Worm (Caenorhabditis elegans) whole organism, L4 larva: ENCODE measurements around the gene col-74.
"Not testable (repeated sequence)": the region's sequence is repeated elsewhere in the genome, so short reads cannot be mapped to it uniquely, and the experiment has no call there.

Experiments
- F44E2.7 ChIP-seq: fragments of 200-800 bp; sonication (Bioruptor generic); IDR thresholded peaks from 2 replicates; pipeline ENCODE4 v2.1.2; 2022; ENCODE audit warnings: missing genetic modification characterization, missing compliant biosample characterization
- R02D3.7 ChIP-seq: fragments of 150-350 bp; sonication (generic microtip); optimal IDR thresholded peaks from 3 replicates; lab custom pipeline; 2014; ENCODE audit warnings: missing biosample characterization, missing genetic modification characterization
- Y105C5A.15 ChIP-seq: fragments of 200-800 bp; sonication (Bioruptor generic); IDR thresholded peaks from 2 replicates; pipeline ENCODE4 v1.3.6; 2022; ENCODE audit warnings: missing genetic modification characterization, missing compliant biosample characterization
- Y48G9A.11 ChIP-seq: fragments of 200-800 bp; sonication (Bioruptor generic); IDR thresholded peaks from 2 replicates; pipeline ENCODE4 v1.3.6; 2022; ENCODE audit warnings: missing genetic modification reagents, missing genetic modification characterization, missing compliant biosample characterization
- aha-1 ChIP-seq: fragments of 150-350 bp; peaks from one replicate; lab custom pipeline; 2014; ENCODE audit warnings: missing biosample characterization, missing genetic modification characterization
- aly-2 ChIP-seq: sonication (generic microtip); optimal IDR thresholded peaks from 2 replicates; lab custom pipeline; 2018; ENCODE audit warnings: missing biosample characterization, missing genetic modification characterization
- attf-4 ChIP-seq: sonication (generic microtip); optimal IDR thresholded peaks from 3 replicates; lab custom pipeline; 2017; ENCODE audit warnings: missing biosample characterization, missing genetic modification characterization
- ceh-28 ChIP-seq: fragments of 150-350 bp; optimal IDR thresholded peaks from 2 replicates; lab custom pipeline; 2014; ENCODE audit warnings: missing biosample characterization, missing genetic modification reagents, missing genetic modification characterization
- ceh-44 ChIP-seq: fragments of 200-800 bp; sonication (Bioruptor generic); IDR thresholded peaks from 2 replicates; pipeline ENCODE4 v1.3.6; 2022; ENCODE audit warnings: missing genetic modification reagents, missing genetic modification characterization, missing compliant biosample characterization
- ceh-82 ChIP-seq: sonication (generic microtip); optimal IDR thresholded peaks from 2 replicates; lab custom pipeline; 2017; ENCODE audit warnings: missing biosample characterization, missing genetic modification characterization
- ces-1 ChIP-seq: fragments of 150-350 bp; sonication (generic microtip); optimal IDR thresholded peaks from 4 replicates; lab custom pipeline; 2014; ENCODE audit warnings: missing biosample characterization, missing genetic modification reagents, missing genetic modification characterization
- dve-1 ChIP-seq: sonication (generic microtip); optimal IDR thresholded peaks from 2 replicates; lab custom pipeline; 2017; ENCODE audit warnings: antibody characterized with exemption, mild to moderate bottlenecking, missing genetic modification characterization, missing compliant biosample characterization; ENCODE audit not compliant: insufficient read depth
- egl-43 ChIP-seq: fragments of 200-800 bp; sonication (Bioruptor generic); IDR thresholded peaks from 2 replicates; pipeline ENCODE4 v1.3.6; 2022; ENCODE audit warnings: missing genetic modification reagents, missing genetic modification characterization, missing compliant biosample characterization
- hlh-11 ChIP-seq: fragments of 200-800 bp; sonication (Bioruptor generic); optimal IDR thresholded peaks from 2 replicates; lab custom pipeline; 2018; ENCODE audit warnings: mild to moderate bottlenecking, missing genetic modification characterization, missing compliant biosample characterization
- hlh-30 ChIP-seq: sonication (generic microtip); optimal IDR thresholded peaks from 2 replicates; lab custom pipeline; 2017; ENCODE audit warnings: antibody characterized with exemption, mild to moderate bottlenecking, missing genetic modification characterization, missing compliant biosample characterization; ENCODE audit not compliant: insufficient read depth
- lin-15B ChIP-seq: fragments of 150-350 bp; sonication (generic microtip); optimal IDR thresholded peaks from 3 replicates; lab custom pipeline; 2014; ENCODE audit warnings: missing biosample characterization, missing genetic modification characterization
- lin-38 ChIP-seq: fragments of 200-800 bp; sonication (Bioruptor generic); IDR thresholded peaks from 2 replicates; pipeline ENCODE4 v1.3.6; 2022; ENCODE audit warnings: missing genetic modification reagents, missing genetic modification characterization, missing compliant biosample characterization
- lin-39 ChIP-seq: fragments of 150-350 bp; optimal IDR thresholded peaks from 2 replicates; lab custom pipeline; 2014; ENCODE audit warnings: missing biosample characterization, missing genetic modification reagents, missing genetic modification characterization
- madf-5 ChIP-seq, 2 experiments: fragments of 200-800 bp; sonication (Bioruptor generic); IDR thresholded peaks; 2 replicates each; pipeline ENCODE4 v1.3.6; 2022; ENCODE audit warnings: missing compliant biosample characterization in 2 of 2, missing genetic modification characterization in 2 of 2
- mep-1 ChIP-seq: fragments of 150-350 bp; sonication (generic microtip); optimal IDR thresholded peaks from 3 replicates; lab custom pipeline; 2014; ENCODE audit warnings: missing biosample characterization, missing genetic modification characterization
- mxl-2 ChIP-seq: fragments of 200-800 bp; sonication (Bioruptor generic); conservative IDR thresholded peaks from 2 replicates; pipeline ENCODE4 v1.3.6; 2022; ENCODE audit warnings: missing genetic modification reagents, missing genetic modification characterization, missing compliant biosample characterization
- nhr-111 ChIP-seq: fragments of 200-800 bp; sonication (Bioruptor generic); optimal IDR thresholded peaks from 2 replicates; lab custom pipeline; 2018; ENCODE audit warnings: mild to moderate bottlenecking, missing genetic modification characterization, missing compliant biosample characterization
- nhr-28 ChIP-seq: fragments of 150-350 bp; optimal IDR thresholded peaks from 2 replicates; lab custom pipeline; 2014; ENCODE audit warnings: missing biosample characterization, missing genetic modification characterization
- nhr-41 ChIP-seq: fragments of 200-800 bp; sonication (Bioruptor generic); IDR thresholded peaks from 2 replicates; pipeline ENCODE4 v1.3.6; 2022; ENCODE audit warnings: missing genetic modification reagents, missing genetic modification characterization, missing compliant biosample characterization
- pha-4 ChIP-seq, 2 experiments: fragments of 150-350 bp in 1 of 2; fragments of 200-800 bp in 1 of 2; sonication (Bioruptor generic) in 1 of 2; IDR thresholded peaks in 1 of 2; optimal IDR thresholded peaks in 1 of 2; 2 replicates each; pipeline versions ENCODE4 v1.3.6 to Lab custom; 2014 to 2022; ENCODE audit warnings: missing genetic modification characterization in 2 of 2, missing genetic modification reagents in 2 of 2, missing biosample characterization in 1 of 2, missing compliant biosample characterization in 1 of 2
- php-3 ChIP-seq: fragments of 200-800 bp; sonication (Bioruptor generic); IDR thresholded peaks from 2 replicates; pipeline ENCODE4 v1.3.6; 2022; ENCODE audit warnings: missing genetic modification reagents, missing genetic modification characterization, missing compliant biosample characterization
- rbr-2 ChIP-seq: sonication (generic microtip); optimal IDR thresholded peaks from 2 replicates; lab custom pipeline; 2016; ENCODE audit warnings: missing genotype, missing genetic modification characterization, missing compliant biosample characterization
- saeg-2 ChIP-seq: fragments of 200-800 bp; sonication (Bioruptor generic); IDR thresholded peaks from 2 replicates; pipeline ENCODE4 v1.3.6; 2022; ENCODE audit warnings: missing genetic modification reagents, missing genetic modification characterization, missing compliant biosample characterization
- sdz-12 ChIP-seq: fragments of 200-800 bp; sonication (Bioruptor generic); optimal IDR thresholded peaks from 2 replicates; lab custom pipeline; 2018; ENCODE audit warnings: mild to moderate bottlenecking, missing genetic modification characterization, missing compliant biosample characterization
- set-16 ChIP-seq: fragments of 200-800 bp; sonication (Bioruptor generic); IDR thresholded peaks from 2 replicates; pipeline ENCODE4 v1.3.6; 2022; ENCODE audit warnings: missing genetic modification reagents, missing genetic modification characterization, missing compliant biosample characterization
- spr-1 ChIP-seq: sonication (generic microtip); optimal IDR thresholded peaks from 2 replicates; lab custom pipeline; 2016; ENCODE audit warnings: mild to moderate bottlenecking, missing genetic modification characterization, missing compliant biosample characterization
- unc-62 ChIP-seq, 3 experiments: fragments of 150-350 bp in 1 of 3; sonication (generic microtip); optimal IDR thresholded peaks in 2 of 3; peaks in 1 of 3; 1 replicate in 1 of 3; 2 replicates in 2 of 3; lab custom pipeline; 2014 to 2017; ENCODE audit warnings: missing biosample characterization in 3 of 3, missing genetic modification characterization in 3 of 3, missing genetic modification reagents in 3 of 3, missing genotype in 1 of 3
- zfp-2 ChIP-seq: sonication (generic microtip); optimal IDR thresholded peaks from 2 replicates; lab custom pipeline; 2016; ENCODE audit warnings: mild to moderate bottlenecking, missing genetic modification characterization, missing compliant biosample characterization
- zfp-3 ChIP-seq: fragments of 200-800 bp; sonication (Bioruptor generic); conservative IDR thresholded peaks from 2 replicates; pipeline ENCODE4 v1.3.6; 2022; ENCODE audit warnings: missing genetic modification reagents, missing genetic modification characterization, missing compliant biosample characterization
- zip-11 ChIP-seq: fragments of 200-800 bp; sonication (Bioruptor generic); IDR thresholded peaks from 2 replicates; pipeline ENCODE4 v1.3.6; 2022; ENCODE audit warnings: missing genetic modification characterization, missing compliant biosample characterization
- zip-2 ChIP-seq: fragments of 150-350 bp; optimal IDR thresholded peaks from 2 replicates; lab custom pipeline; 2014; ENCODE audit warnings: missing biosample characterization, missing genetic modification characterization
- ztf-11 ChIP-seq: fragments of 150-350 bp; optimal IDR thresholded peaks from 2 replicates; lab custom pipeline; 2014; ENCODE audit warnings: missing biosample characterization, missing genetic modification characterization

The col-74 gene

DNA sequence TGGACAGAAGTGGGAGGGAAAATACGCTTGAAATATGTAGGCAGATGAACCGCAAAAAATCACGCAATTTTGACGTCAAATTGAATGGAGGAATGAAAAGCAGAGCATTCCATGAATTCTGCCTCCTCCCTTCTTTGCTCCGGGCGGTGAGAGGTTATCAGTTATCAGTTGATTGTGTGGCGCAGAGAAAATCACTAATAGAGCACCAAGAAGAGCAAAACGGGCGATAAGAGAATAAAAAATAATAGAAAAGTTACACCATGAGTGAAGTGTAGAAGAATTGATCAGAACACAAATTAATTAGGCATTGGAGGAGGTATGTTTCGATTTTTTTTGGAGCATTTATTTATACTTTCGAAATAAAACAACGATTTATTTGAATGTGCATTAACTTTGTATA is 23.6 kb upstream of the col-74 start (continued):
- no peak for TF ChIP-seq php-3 (GFP tag; lab: Robert Waterston, UW)
- peak; percentile 60; the same call in 1 of the 2 replicates for TF ChIP-seq nhr-41 (GFP tag; lab: Robert Waterston, UW)
- TF ChIP-seq zfp-3 (GFP tag; lab: Robert Waterston, UW): no peak
- TF ChIP-seq egl-43 (GFP tag; lab: Robert Waterston, UW): no peak
- peak; percentile 28 for TF ChIP-seq dve-1
- TF ChIP-seq rbr-2: no peak
- no peak for TF ChIP-seq madf-5 (GFP tag; IDR thresholded peaks at IDR 0.05; lab: Robert Waterston, UW)
- no peak for TF ChIP-seq spr-1
- TF ChIP-seq attf-4: no peak
- no peak for TF ChIP-seq ceh-28 (tag; lab: Kevin White, UChicago)
- TF ChIP-seq pha-4 (GFP tag; IDR thresholded peaks at IDR 0.05; lab: Robert Waterston, UW): no peak
- TF ChIP-seq pha-4 (tag; optimal IDR thresholded peaks at IDR 0.05; lab: Kevin White, UChicago): no peak
- peak; percentile 90 for TF ChIP-seq nhr-28 (tag; lab: Kevin White, UChicago)
- TF ChIP-seq saeg-2 (GFP tag; lab: Robert Waterston, UW): no peak
- TF ChIP-seq ztf-11 (tag; lab: Kevin White, UChicago): no peak
- no peak for TF ChIP-seq nhr-111

ce11 chrII:5810230-5810629 is 19.9 kb upstream of the col-74 start, which contains the start of the genes msp-64 and ZK1248.5:
msp-64 (minus strand) TSS chrII:5810330.
ZK1248.5 (plus strand) TSS chrII:5810514.
- no peak for TF ChIP-seq set-16
- no peak for TF ChIP-seq ceh-44 (GFP tag; lab: Robert Waterston, UW)
- no peak for TF ChIP-seq mxl-2 (GFP tag; lab: Robert Waterston, UW)
- TF ChIP-seq ceh-82 (tag; lab: Kevin White, UChicago): no peak
- TF ChIP-seq zfp-2: no peak
- no peak for TF ChIP-seq unc-62 (GFP tag; optimal IDR thresholded peaks at IDR 0.05 in 1 of 2; lab: Kevin White, UChicago)
- no peak for TF ChIP-seq unc-62 (tag; optimal IDR thresholded peaks at IDR 0.05; lab: Kevin White, UChicago)
- TF ChIP-seq lin-39 (tag; lab: Kevin White, UChicago): no peak
- no peak for TF ChIP-seq sdz-12 (GFP tag; lab: Kevin White, UChicago)
- no peak for TF ChIP-seq hlh-30 (tag; lab: Kevin White, UChicago)
- no peak for TF ChIP-seq zip-2 (tag; lab: Kevin White, UChicago)
- no peak for TF ChIP-seq lin-15B (tag; lab: Kevin White, UChicago)

DNA sequence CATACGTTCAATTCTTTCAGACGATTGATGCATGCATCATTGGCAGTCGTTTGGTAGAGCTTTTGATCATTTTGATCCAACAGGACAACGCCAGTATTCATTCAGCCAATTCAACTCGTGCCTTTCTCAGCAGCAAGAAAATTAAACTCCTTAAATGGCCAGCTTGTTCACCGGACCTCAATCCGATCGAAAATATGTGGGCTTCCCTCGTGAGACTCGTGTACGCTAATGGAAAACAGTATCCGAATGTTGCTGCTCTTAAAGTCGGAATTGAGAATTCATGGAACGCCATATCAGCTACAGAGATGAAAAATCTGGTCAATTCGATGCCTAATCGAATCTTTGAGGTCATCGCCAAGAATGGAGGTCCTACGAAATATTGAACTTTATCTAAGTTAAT is 14.8 kb upstream of the col-74 start, which contains the start of gene wago-5:
wago-5 (minus strand) TSS at position 101 of the 400 bp plus-strand sequence.
- not testable (repeated sequence) for TF ChIP-seq ces-1 (GFP tag; lab: Kevin White, UChicago); hlh-11 (tag; lab: Kevin White, UChicago); Y105C5A.15

- no peak for TF ChIP-seq Y48G9A.11 (GFP tag; lab: Robert Waterston, UW)
- TF ChIP-seq zip-11 (GFP tag; lab: Robert Waterston, UW): no peak
- no peak for TF ChIP-seq spr-1
- no peak for TF ChIP-seq aly-2
- TF ChIP-seq mep-1: no peak
- TF ChIP-seq F44E2.7 (GFP tag; lab: Robert Waterston, UW): no peak
- TF ChIP-seq unc-62 (GFP tag; optimal IDR thresholded peaks at IDR 0.05 in 1 of 2; lab: Kevin White, UChicago): no peak
- TF ChIP-seq unc-62 (tag; optimal IDR thresholded peaks at IDR 0.05; lab: Kevin White, UChicago): no peak
- no peak for TF ChIP-seq lin-38 (GFP tag; lab: Robert Waterston, UW)
- no peak for TF ChIP-seq R02D3.7 (tag; lab: Kevin White, UChicago)
- TF ChIP-seq aha-1 (tag; lab: Kevin White, UChicago): no peak
- TF ChIP-seq, all 104 proteins: peak for 0
Observed at ce11 chrII:5816346-5816745, 13.8 kb upstream of the col-74 start, which contains the start of gene ZK1248.20. ZK1248.20 (plus strand) TSS chrII:5816646.
